Fruit fly (Drosophila melanogaster) S2 (cell line): ENCODE results near the gene CG12061.
A peak's percentile ranks its signal among the peaks of the same experiment; 100 is the strongest.

Source experiments
- CG8478 ChIP-seq: fragments of >200 bp; optimal IDR thresholded peaks from 2 replicates; lab custom pipeline; 2018
- CTCF ChIP-seq, 2 experiments: fragments of >200 bp; optimal IDR thresholded peaks; 2 replicates each; lab custom pipeline; 2018

CG12061 gene

dm6 chrX:23089087-23089732 is 53.3 kb downstream of the CG12061 start:
- TF ChIP-seq CG8478 (lab: Kevin White, UChicago), result no peak
- peak; percentile 76 to 77 for TF ChIP-seq CTCF (optimal IDR thresholded peaks at IDR 0.05; lab: Kevin White, UChicago)

- TF ChIP-seq CG8478 (lab: Kevin White, UChicago), result no peak
- TF ChIP-seq CTCF (optimal IDR thresholded peaks at IDR 0.05; lab: Kevin White, UChicago), result no peak
Observed at dm6 chrX:23090474-23090873, 54.6 kb downstream of the CG12061 start.

DNA sequence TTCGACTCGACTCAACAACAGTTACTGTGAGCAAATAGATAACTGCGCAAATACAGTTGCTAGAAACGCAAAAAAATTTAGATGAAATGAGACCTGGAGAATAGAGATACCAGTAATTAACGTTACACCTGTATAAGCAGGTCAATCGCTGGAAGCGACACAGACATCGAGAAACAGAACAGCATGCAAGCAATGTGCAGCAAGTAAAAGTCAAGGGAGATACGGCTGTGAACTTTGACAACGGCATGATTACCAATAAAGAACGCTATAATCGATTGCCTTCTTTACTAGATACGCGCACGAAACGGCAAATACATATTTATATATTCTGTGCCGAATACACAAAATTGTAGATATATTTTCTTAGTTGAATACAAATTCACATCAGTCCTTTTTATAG is 55.4 kb downstream of the CG12061 start:
- no peak for TF ChIP-seq CTCF (optimal IDR thresholded peaks at IDR 0.05; lab: Kevin White, UChicago)
- TF ChIP-seq CG8478 (lab: Kevin White, UChicago), result no peak

- TF ChIP-seq CTCF (optimal IDR thresholded peaks at IDR 0.05; lab: Kevin White, UChicago) (no peak), CG8478 (lab: Kevin White, UChicago) (no peak)
Observed at dm6 chrX:23091811-23092210, 55.9 kb downstream of the CG12061 start.

DNA sequence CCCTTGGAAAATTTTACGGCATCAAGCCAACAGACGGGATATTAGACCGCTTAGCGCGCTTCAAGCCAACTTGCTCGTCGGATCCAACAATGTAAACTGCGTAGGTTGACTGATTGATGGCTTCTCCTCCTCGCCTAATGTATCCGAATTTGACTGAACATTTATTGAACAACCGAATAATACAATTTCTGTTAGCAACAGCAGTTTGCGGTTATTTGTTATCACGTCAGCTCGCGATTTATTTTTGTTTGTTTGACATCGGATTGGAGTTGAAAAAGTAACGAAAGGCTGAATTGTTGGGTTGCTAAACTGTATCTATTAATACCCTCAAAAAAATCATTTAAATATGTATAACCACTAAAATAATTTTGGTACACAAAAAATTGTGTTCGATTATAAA is 56.7 kb downstream of the CG12061 start, which contains the start of gene CG17159:
Gene CG17159, minus strand, starts transcription at position 101 of the 400 bp plus-strand sequence.
- no peak for TF ChIP-seq CG8478 (lab: Kevin White, UChicago)
- TF ChIP-seq CTCF (optimal IDR thresholded peaks at IDR 0.05; lab: Kevin White, UChicago), result no peak

- TF ChIP-seq CG8478 (lab: Kevin White, UChicago) (no peak), CTCF (optimal IDR thresholded peaks at IDR 0.05; lab: Kevin White, UChicago) (no peak)
Observed at dm6 chrX:23096117-23096817, 60.4 kb downstream of the CG12061 start, which contains the start of gene CG17162. Gene CG17162, minus strand, starts transcription at chrX:23096735.

dm6 chrX:23096818-23097129 is 60.9 kb downstream of the CG12061 start:
- TF ChIP-seq CG8478 (lab: Kevin White, UChicago) (no peak), CTCF (optimal IDR thresholded peaks at IDR 0.05; lab: Kevin White, UChicago) (no peak)

dm6 chrX:23097250-23097649 is 61.4 kb downstream of the CG12061 start:
- TF ChIP-seq CG8478 (lab: Kevin White, UChicago) (no peak), CTCF (optimal IDR thresholded peaks at IDR 0.05; lab: Kevin White, UChicago) (no peak)
